Fruit fly (Drosophila melanogaster) whole organism: ENCODE measurements around the gene pira.

Experiments
- CG8478 ChIP-seq: fragments of >200 bp; optimal IDR thresholded peaks from 2 replicates; lab custom pipeline; 2018; ENCODE audit warnings: inconsistent platforms
- usp ChIP-seq: fragments of >200 bp; optimal IDR thresholded peaks from 2 replicates; lab custom pipeline; 2017; ENCODE audit warnings: missing biosample characterization, missing genetic modification characterization, mixed read lengths

- TF ChIP-seq CG8478 (lab: Kevin White, UChicago) (no peak), usp (GFP tag; lab: Kevin White, UChicago) (no peak)
These were observed 21.5 kb upstream of the pira start, which contains the start of gene CG32647 for dm6 chrX:12784690-12785441.
